Fruit fly (Drosophila melanogaster): ENCODE data around the gene BigH1.

dm6 chr3R:14679381-14680111, 16.3 kb downstream of the BigH1 start:
- TF ChIP-seq CG31627 (GFP tag; optimal IDR thresholded peaks at IDR 0.05) (no peak), Gug (GFP tag; IDR thresholded peaks at IDR 0.05) (no peak), CG32006 (GFP tag; optimal IDR thresholded peaks at IDR 0.05) (no peak), Sox102F (GFP tag; optimal IDR thresholded peaks at IDR 0.05) (no peak), Eip93F (GFP tag; optimal IDR thresholded peaks at IDR 0.05) (no peak), CG16779 (tag; optimal IDR thresholded peaks at IDR 0.05) (no peak), Hr4 (GFP tag; optimal IDR thresholded peaks at IDR 0.05) (no peak), CG34406 (GFP tag; optimal IDR thresholded peaks at IDR 0.05) (no peak), CG7368 (GFP tag; optimal IDR thresholded peaks at IDR 0.05) (no peak), Ets96B (tag; optimal IDR thresholded peaks at IDR 0.05) (no peak), Sox14 (GFP tag; optimal IDR thresholded peaks at IDR 0.05) (no peak), Ets21C (GFP tag; optimal IDR thresholded peaks at IDR 0.05) (no peak), ss (GFP tag; optimal IDR thresholded peaks at IDR 0.05) (no peak)

All from whole organism, prepupa.